Worm (Caenorhabditis elegans) whole organism, L4/young adult: ENCODE data around the gene fipr-7.

Source experiments
- dao-5 ChIP-seq: sonication (generic microtip); optimal IDR thresholded peaks from 2 replicates; lab custom pipeline; 2016; ENCODE audit warnings: missing genotype, missing genetic modification characterization, moderate library complexity, missing compliant biosample characterization
- him-1 ChIP-seq: sonication (generic microtip); optimal IDR thresholded peaks from 2 replicates; lab custom pipeline; 2016; ENCODE audit warnings: missing genotype, missing genetic modification reagents, missing genetic modification characterization, missing compliant biosample characterization

- TF ChIP-seq dao-5 (tag; lab: Kevin White, UChicago) (no peak), him-1 (no peak)
Measured at ce11 chrV:10220605-10221004, 9.0 kb upstream of the fipr-7 start, which contains the start of gene C12D8.13.
